Worm (Caenorhabditis elegans): ENCODE measurements around the gene ugt-48.

- TF ChIP-seq unc-39 (tag; optimal IDR thresholded peaks at IDR 0.05) = no peak
- TF ChIP-seq nhr-76 (tag; optimal IDR thresholded peaks at IDR 0.05) = no peak
- TF ChIP-seq ces-1 (GFP tag; optimal IDR thresholded peaks at IDR 0.05) = no peak
- TF ChIP-seq snpc-4 (tag; optimal IDR thresholded peaks at IDR 0.05) = no peak
- no peak for TF ChIP-seq mls-2 (tag; optimal IDR thresholded peaks at IDR 0.05)
- TF ChIP-seq ztf-11 (tag; optimal IDR thresholded peaks at IDR 0.05) = no peak
- TF ChIP-seq nhr-28 (tag; optimal IDR thresholded peaks at IDR 0.05) = no peak
- TF ChIP-seq zip-8 (tag; optimal IDR thresholded peaks at IDR 0.05) = no peak
- TF ChIP-seq sem-2 (GFP tag; optimal IDR thresholded peaks at IDR 0.05) = no peak
- no peak for TF ChIP-seq nhr-12 (tag; optimal IDR thresholded peaks at IDR 0.05)
- TF ChIP-seq mep-1 (tag; optimal IDR thresholded peaks at IDR 0.05) = no peak
- no peak for TF ChIP-seq elt-1 (tag; optimal IDR thresholded peaks at IDR 0.05; ENCODE audit: borderline replicate concordance, insufficient read depth)
- no peak for TF ChIP-seq cnd-1 (tag; optimal IDR thresholded peaks at IDR 0.05)
- no peak for TF ChIP-seq ham-2 (GFP tag; optimal IDR thresholded peaks at IDR 0.05)
Observed at ce11 chrV:5587955-5588354, 40.1 kb upstream of the ugt-48 start.

Measured in whole organism, mixed stage, embryonic.